Worm (Caenorhabditis elegans) whole organism, L1 larva: Measurements from ENCODE around the gene srab-21.

Source experiments
- C04F5.9 ChIP-seq: sonication (generic microtip); optimal IDR thresholded peaks from 2 replicates; lab custom pipeline; 2016; ENCODE audit warnings: missing genetic modification characterization, missing compliant biosample characterization
- Y116A8C.19 ChIP-seq: sonication (generic microtip); optimal IDR thresholded peaks from 2 replicates; lab custom pipeline; 2016; ENCODE audit warnings: missing compliant biosample characterization, missing genetic modification characterization, borderline replicate concordance
- aly-2 ChIP-seq: fragments of 150-350 bp; optimal IDR thresholded peaks from 2 replicates; lab custom pipeline; 2014; ENCODE audit warnings: missing biosample characterization, missing genetic modification characterization
- ceh-63 ChIP-seq: fragments of 200-800 bp; sonication (Bioruptor generic); optimal IDR thresholded peaks from 2 replicates; lab custom pipeline; 2018; ENCODE audit warnings: mild to moderate bottlenecking, missing genetic modification characterization, missing compliant biosample characterization
- ceh-88 ChIP-seq: fragments of 200-800 bp; sonication (Bioruptor generic); IDR thresholded peaks from 2 replicates; pipeline ENCODE4 v1.3.6; 2022; ENCODE audit warnings: missing genetic modification characterization, missing compliant biosample characterization
- ceh-90 ChIP-seq: sonication (generic microtip); optimal IDR thresholded peaks from 2 replicates; lab custom pipeline; 2016; ENCODE audit warnings: missing genetic modification characterization, missing compliant biosample characterization
- ces-1 ChIP-seq: fragments of 150-350 bp; optimal IDR thresholded peaks from 2 replicates; lab custom pipeline; 2014; ENCODE audit warnings: missing biosample characterization, missing genetic modification reagents, missing genetic modification characterization
- efl-1 ChIP-seq, 4 experiments: fragments of 150-350 bp; optimal IDR thresholded peaks in 3 of 4; peaks in 1 of 4; 1 replicate in 1 of 4; 2 replicates in 3 of 4; lab custom pipeline; 2014; ENCODE audit warnings: missing biosample characterization in 2 of 4, missing genetic modification characterization in 2 of 4, missing genetic modification reagents in 2 of 4
- egl-13 ChIP-seq: sonication (generic microtip); optimal IDR thresholded peaks from 2 replicates; lab custom pipeline; 2016; ENCODE audit warnings: missing genotype, missing genetic modification reagents, missing genetic modification characterization, missing compliant biosample characterization
- egl-27 ChIP-seq, 2 experiments: fragments of 150-350 bp in 1 of 2; sonication (generic microtip); optimal IDR thresholded peaks; 3 replicates each; lab custom pipeline; 2017 to 2018; ENCODE audit warnings: missing biosample characterization in 2 of 2, missing genetic modification characterization in 2 of 2, missing genetic modification reagents in 2 of 2
- elt-3 ChIP-seq, 6 experiments: fragments of 150-350 bp in 1 of 6; sonication (generic microtip); optimal IDR thresholded peaks; 2 replicates each; lab custom pipeline; 2017 to 2018; ENCODE audit warnings: missing biosample characterization in 6 of 6, missing genetic modification characterization in 6 of 6, inconsistent platforms in 1 of 6
- fkh-4 ChIP-seq: sonication (generic microtip); optimal IDR thresholded peaks from 2 replicates; lab custom pipeline; 2016; ENCODE audit warnings: missing compliant biosample characterization, missing genetic modification characterization, borderline replicate concordance
- fkh-8 ChIP-seq: sonication (generic microtip); optimal IDR thresholded peaks from 2 replicates; lab custom pipeline; 2016; ENCODE audit warnings: mild to moderate bottlenecking, missing genetic modification characterization, missing compliant biosample characterization
- hlh-17 ChIP-seq: fragments of 200-800 bp; sonication (Bioruptor generic); optimal IDR thresholded peaks from 2 replicates; lab custom pipeline; 2018; ENCODE audit warnings: missing genetic modification characterization, mild to moderate bottlenecking, missing compliant biosample characterization, moderate library complexity, borderline replicate concordance
- isw-1 ChIP-seq: fragments of 200-800 bp; sonication (Bioruptor generic); IDR thresholded peaks from 2 replicates; pipeline ENCODE4 v1.3.6; 2022; ENCODE audit warnings: missing genetic modification characterization, missing compliant biosample characterization
- lin-13 ChIP-seq: fragments of 150-350 bp; optimal IDR thresholded peaks from 2 replicates; lab custom pipeline; 2014; ENCODE audit warnings: missing biosample characterization, missing genetic modification reagents, missing genetic modification characterization
- lin-14 ChIP-seq: fragments of 200-800 bp; sonication (Bioruptor generic); optimal IDR thresholded peaks from 2 replicates; lab custom pipeline; 2018; ENCODE audit warnings: mild to moderate bottlenecking, missing genetic modification characterization, moderate library complexity, missing compliant biosample characterization
- lin-15B ChIP-seq: fragments of 150-350 bp; sonication (generic microtip); optimal IDR thresholded peaks from 3 replicates; lab custom pipeline; 2014; ENCODE audit warnings: missing biosample characterization, missing genetic modification characterization
- lin-35 ChIP-seq, 2 experiments: fragments of 150-350 bp; optimal IDR thresholded peaks; 2 replicates each; lab custom pipeline; 2014; ENCODE audit warnings: missing biosample characterization in 2 of 2, missing genetic modification characterization in 2 of 2, missing genetic modification reagents in 2 of 2
- lir-3 ChIP-seq: sonication (generic microtip); optimal IDR thresholded peaks from 2 replicates; lab custom pipeline; 2016; ENCODE audit warnings: mild to moderate bottlenecking, missing genetic modification characterization, moderate library complexity, missing compliant biosample characterization; ENCODE audit not compliant: poor library complexity
- lsy-2 ChIP-seq, 2 experiments: fragments of 150-350 bp; optimal IDR thresholded peaks; 2 replicates each; lab custom pipeline; 2014; ENCODE audit warnings: missing biosample characterization in 2 of 2, missing genetic modification characterization in 2 of 2
- mdl-1 ChIP-seq, 2 experiments: fragments of 150-350 bp; optimal IDR thresholded peaks; 2 replicates each; lab custom pipeline; 2014 to 2017; ENCODE audit warnings: missing biosample characterization in 2 of 2, missing genetic modification characterization in 2 of 2, inconsistent platforms in 1 of 2
- mef-2 ChIP-seq: fragments of 150-350 bp; optimal IDR thresholded peaks from 2 replicates; lab custom pipeline; 2014; ENCODE audit warnings: missing biosample characterization, missing genetic modification characterization
- mep-1 ChIP-seq: fragments of 150-350 bp; optimal IDR thresholded peaks from 2 replicates; lab custom pipeline; 2014; ENCODE audit warnings: missing biosample characterization, missing genetic modification characterization
- nhr-11 ChIP-seq: fragments of 150-350 bp; optimal IDR thresholded peaks from 2 replicates; lab custom pipeline; 2014; ENCODE audit warnings: missing biosample characterization, missing genetic modification characterization
- nhr-12 ChIP-seq: sonication (generic microtip); optimal IDR thresholded peaks from 2 replicates; lab custom pipeline; 2017; ENCODE audit warnings: missing biosample characterization, missing genetic modification characterization
- nhr-28 ChIP-seq: fragments of 150-350 bp; optimal IDR thresholded peaks from 2 replicates; lab custom pipeline; 2014; ENCODE audit warnings: missing biosample characterization, missing genetic modification characterization
- nhr-71 ChIP-seq: sonication (generic microtip); optimal IDR thresholded peaks from 2 replicates; lab custom pipeline; 2016; ENCODE audit warnings: mild to moderate bottlenecking, missing genetic modification characterization, moderate library complexity, missing compliant biosample characterization
- nhr-76 ChIP-seq: sonication (generic microtip); optimal IDR thresholded peaks from 2 replicates; lab custom pipeline; 2017; ENCODE audit warnings: missing biosample characterization, missing genetic modification characterization
- nhr-77 ChIP-seq: fragments of 150-350 bp; optimal IDR thresholded peaks from 2 replicates; lab custom pipeline; 2014; ENCODE audit warnings: missing biosample characterization, missing genetic modification characterization
- nhr-84 ChIP-seq: sonication (generic microtip); optimal IDR thresholded peaks from 2 replicates; lab custom pipeline; 2017; ENCODE audit warnings: missing biosample characterization, missing genetic modification characterization
- nhr-90 ChIP-seq: sonication (generic microtip); optimal IDR thresholded peaks from 2 replicates; lab custom pipeline; 2016; ENCODE audit warnings: mild to moderate bottlenecking, missing genetic modification characterization, missing compliant biosample characterization; ENCODE audit not compliant: poor library complexity
- pag-3 ChIP-seq: sonication (generic microtip); optimal IDR thresholded peaks from 2 replicates; lab custom pipeline; 2017; ENCODE audit warnings: missing genetic modification characterization, mild to moderate bottlenecking, missing compliant biosample characterization, antibody characterized with exemption, borderline replicate concordance; ENCODE audit not compliant: insufficient read depth
- pax-3 ChIP-seq: fragments of 200-800 bp; sonication (Bioruptor generic); optimal IDR thresholded peaks from 2 replicates; lab custom pipeline; 2018; ENCODE audit warnings: mild to moderate bottlenecking, missing genetic modification characterization, moderate library complexity, missing compliant biosample characterization
- pqm-1 ChIP-seq: sonication (generic microtip); optimal IDR thresholded peaks from 3 replicates; lab custom pipeline; 2017; ENCODE audit warnings: missing biosample characterization, missing genetic modification characterization
- rnt-1 ChIP-seq: sonication (generic microtip); optimal IDR thresholded peaks from 2 replicates; lab custom pipeline; 2016; ENCODE audit warnings: mild to moderate bottlenecking, missing genetic modification characterization, moderate library complexity, missing compliant biosample characterization
- skn-1 ChIP-seq: fragments of 150-350 bp; optimal IDR thresholded peaks from 2 replicates; lab custom pipeline; 2014; ENCODE audit warnings: missing biosample characterization, missing genetic modification characterization
- snu-23 ChIP-seq: sonication (generic microtip); optimal IDR thresholded peaks from 2 replicates; lab custom pipeline; 2016; ENCODE audit warnings: missing genetic modification characterization, missing compliant biosample characterization
- sox-4 ChIP-seq: sonication (generic microtip); optimal IDR thresholded peaks from 2 replicates; lab custom pipeline; 2016; ENCODE audit warnings: missing genetic modification characterization, missing compliant biosample characterization
- sup-37 ChIP-seq: fragments of 200-800 bp; sonication (Bioruptor generic); optimal IDR thresholded peaks from 2 replicates; lab custom pipeline; 2018; ENCODE audit warnings: mild to moderate bottlenecking, missing genetic modification characterization, missing compliant biosample characterization
- unc-62 ChIP-seq: fragments of 150-350 bp; optimal IDR thresholded peaks from 2 replicates; lab custom pipeline; 2014; ENCODE audit warnings: missing biosample characterization, missing genetic modification reagents, missing genetic modification characterization
- unc-98 ChIP-seq: fragments of 200-800 bp; sonication (Bioruptor generic); IDR thresholded peaks from 2 replicates; pipeline ENCODE4 v1.3.6; 2022; ENCODE audit warnings: missing genetic modification characterization, missing compliant biosample characterization
- xbp-1 ChIP-seq: sonication (generic microtip); optimal IDR thresholded peaks from 2 replicates; lab custom pipeline; 2016; ENCODE audit warnings: missing genetic modification characterization, missing compliant biosample characterization
- zip-4 ChIP-seq: fragments of 200-800 bp; sonication (Bioruptor generic); optimal IDR thresholded peaks from 2 replicates; lab custom pipeline; 2018; ENCODE audit warnings: mild to moderate bottlenecking, missing genetic modification characterization, moderate library complexity, missing compliant biosample characterization
- ztf-11 ChIP-seq, 2 experiments: sonication (generic microtip); optimal IDR thresholded peaks; 2 replicates each; lab custom pipeline; 2016 to 2017; ENCODE audit warnings: missing genetic modification characterization in 2 of 2, missing biosample characterization in 1 of 2, missing compliant biosample characterization in 1 of 2
- ztf-4 ChIP-seq: fragments of 150-350 bp; optimal IDR thresholded peaks from 2 replicates; lab custom pipeline; 2014; ENCODE audit warnings: missing biosample characterization, missing genetic modification characterization

srab-21 gene

DNA sequence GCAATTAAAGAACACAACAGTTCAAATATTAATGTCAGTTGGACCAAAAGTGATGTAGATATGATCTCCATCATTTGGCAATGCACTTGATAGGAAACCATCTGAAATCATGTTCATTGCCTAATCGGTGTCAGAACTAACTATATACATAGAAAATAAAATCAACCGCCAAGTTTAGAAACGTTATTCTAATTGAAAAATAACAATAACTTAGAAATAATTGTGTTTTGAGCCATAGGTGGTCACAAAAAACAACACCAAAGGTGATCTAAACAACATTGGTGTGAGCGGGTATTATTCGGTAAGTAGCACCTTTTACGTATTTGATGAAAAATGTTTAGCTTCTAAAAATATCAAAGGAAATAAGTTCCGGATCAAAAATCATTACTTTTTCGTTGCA lies at the start of gene srab-21:
Gene srab-21 (minus strand): TSS at position 101 of the 400 bp plus-strand sequence.
- TF ChIP-seq ceh-90 = no peak
- TF ChIP-seq efl-1 (optimal IDR thresholded peaks at IDR 0.05; lab: Kevin White, UChicago) = no peak
- peak in 1 of 2 experiments; percentile 56 for TF ChIP-seq efl-1 (GFP tag; optimal IDR thresholded peaks at IDR 0.05 in 1 of 2; lab: Kevin White, UChicago)
- no peak for TF ChIP-seq unc-98 (GFP tag; lab: Robert Waterston, UW)
- TF ChIP-seq, all 84 proteins: peak for 1

DNA sequence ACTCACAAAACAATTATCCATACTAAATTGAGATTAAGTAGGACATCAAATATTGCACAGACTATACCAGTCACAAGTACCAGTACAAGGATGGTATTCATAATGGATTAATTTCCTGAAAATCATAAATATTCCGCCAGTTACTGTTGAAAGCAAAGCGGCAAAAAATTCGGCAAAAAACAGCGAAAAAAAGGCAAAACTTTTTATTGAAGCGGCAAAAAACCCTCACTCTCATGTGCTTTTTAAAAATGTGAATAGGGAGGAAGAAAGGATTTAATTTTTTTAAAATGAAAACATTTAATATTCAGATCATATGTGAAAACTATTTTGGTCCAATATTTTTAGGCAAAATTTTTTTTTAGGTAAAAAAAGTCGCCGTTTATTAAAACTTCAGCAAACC lies 46.5 kb upstream of the srab-21 start, which contains the start of gene srbc-29:
Gene srbc-29 (minus strand): TSS at position 101 of the 400 bp plus-strand sequence.
- TF ChIP-seq sox-4 (no peak), unc-98 (GFP tag; lab: Robert Waterston, UW) (no peak), ztf-11 (tag; optimal IDR thresholded peaks at IDR 0.05; lab: Kevin White, UChicago) (no peak), mdl-1 (tag; optimal IDR thresholded peaks at IDR 0.05; lab: Kevin White, UChicago) (no peak), zip-4 (GFP tag; lab: Kevin White, UChicago) (no peak), egl-27 (tag; optimal IDR thresholded peaks at IDR 0.05; lab: Kevin White, UChicago) (no peak), lsy-2 (tag; optimal IDR thresholded peaks at IDR 0.05; lab: Kevin White, UChicago) (no peak), nhr-28 (no peak), skn-1 (tag; lab: Kevin White, UChicago) (no peak), mep-1 (tag; lab: Kevin White, UChicago) (no peak), egl-13 (tag; lab: Kevin White, UChicago) (no peak), ceh-63 (GFP tag; lab: Kevin White, UChicago) (no peak), ztf-4 (tag; lab: Kevin White, UChicago) (no peak), Y116A8C.19 (tag; lab: Kevin White, UChicago) (no peak), nhr-76 (no peak), pag-3 (tag; lab: Kevin White, UChicago) (no peak)

DNA sequence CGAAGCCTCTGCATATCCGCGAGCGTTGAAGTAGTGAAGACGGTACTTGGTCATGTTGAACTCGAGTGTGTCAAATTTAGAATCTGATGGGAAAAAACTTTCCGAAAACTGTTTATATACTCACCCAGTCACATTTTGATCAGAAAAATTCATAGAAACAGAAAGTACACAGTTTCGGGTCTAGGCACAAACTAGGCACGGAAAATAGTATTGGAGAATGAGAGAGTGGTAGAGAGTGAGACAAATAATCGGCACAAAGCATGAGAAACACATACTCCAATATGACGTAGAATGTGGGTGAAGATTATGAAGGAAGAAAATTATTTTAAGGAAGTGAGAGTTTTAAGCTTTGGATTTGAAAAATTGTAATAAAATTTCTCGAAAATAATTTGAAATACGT lies 44.2 kb upstream of the srab-21 start, which contains the start of gene gst-33:
Gene gst-33 (minus strand): TSS at position 127 of the 400 bp plus-strand sequence.
- TF ChIP-seq nhr-12 = no peak
- no peak for TF ChIP-seq hlh-17
- TF ChIP-seq nhr-84 (tag; lab: Kevin White, UChicago) = no peak
- TF ChIP-seq sox-4 = no peak
- no peak for TF ChIP-seq lin-13 (GFP tag; lab: Kevin White, UChicago)
- TF ChIP-seq elt-3 (tag; optimal IDR thresholded peaks at IDR 0.05; lab: Kevin White, UChicago) = peak in 1 of 6 experiments; percentile 26
- TF ChIP-seq egl-27 (tag; optimal IDR thresholded peaks at IDR 0.05; lab: Kevin White, UChicago) = no peak
- TF ChIP-seq lin-14 = no peak
- no peak for TF ChIP-seq pqm-1 (tag; lab: Kevin White, UChicago)
- no peak for TF ChIP-seq ztf-11 (tag; optimal IDR thresholded peaks at IDR 0.05; lab: Kevin White, UChicago)
- TF ChIP-seq efl-1 (optimal IDR thresholded peaks at IDR 0.05; lab: Kevin White, UChicago) = peak; percentile 20 to 33
- peak in 1 of 2 experiments; percentile 85 for TF ChIP-seq efl-1 (GFP tag; optimal IDR thresholded peaks at IDR 0.05 in 1 of 2; lab: Kevin White, UChicago)
- TF ChIP-seq nhr-71 (tag; lab: Kevin White, UChicago) = no peak
- TF ChIP-seq fkh-4 (tag; lab: Kevin White, UChicago) = no peak
- peak; percentile 16 for TF ChIP-seq nhr-77
- no peak for TF ChIP-seq ces-1 (GFP tag; lab: Kevin White, UChicago)
- TF ChIP-seq nhr-11 (tag; lab: Kevin White, UChicago) = no peak
- no peak for TF ChIP-seq ceh-90
- no peak for TF ChIP-seq aly-2 (tag; lab: Kevin White, UChicago)
- TF ChIP-seq ceh-88 = no peak
- no peak for TF ChIP-seq unc-62 (GFP tag; lab: Kevin White, UChicago)
- TF ChIP-seq sup-37 (GFP tag; lab: Kevin White, UChicago) = no peak
- peak; percentile 40 for TF ChIP-seq nhr-90 (tag; lab: Kevin White, UChicago)
- TF ChIP-seq mep-1 (tag; lab: Kevin White, UChicago) = no peak
- TF ChIP-seq C04F5.9 (tag; lab: Kevin White, UChicago) = no peak
- TF ChIP-seq pax-3 (tag; lab: Kevin White, UChicago) = no peak
- TF ChIP-seq rnt-1 = no peak
- TF ChIP-seq mef-2 = no peak
- TF ChIP-seq isw-1 = no peak
- TF ChIP-seq lin-35 (GFP tag; optimal IDR thresholded peaks at IDR 0.05; lab: Kevin White, UChicago) = peak in 1 of 2 experiments; percentile 44
- no peak for TF ChIP-seq lin-15B (tag; lab: Kevin White, UChicago)
- no peak for TF ChIP-seq lsy-2 (tag; optimal IDR thresholded peaks at IDR 0.05; lab: Kevin White, UChicago)
- peak; percentile 51 for TF ChIP-seq snu-23
- TF ChIP-seq lir-3 (tag; lab: Kevin White, UChicago) = no peak
- TF ChIP-seq xbp-1 (tag; lab: Kevin White, UChicago) = no peak
- no peak for TF ChIP-seq egl-13 (tag; lab: Kevin White, UChicago)
- no peak for TF ChIP-seq nhr-28
- TF ChIP-seq fkh-8 (tag; lab: Kevin White, UChicago) = no peak
- no peak for TF ChIP-seq ceh-63 (GFP tag; lab: Kevin White, UChicago)
